Fruit fly (Drosophila melanogaster) whole organism, embryonic: ENCODE data around the gene CG17786.

Experiments
- Abd-B ChIP-seq: fragments of 200-800 bp; sonication (Bioruptor generic); optimal IDR thresholded peaks from 2 replicates; lab custom pipeline; 2018; ENCODE audit warnings: missing biosample characterization, mild to moderate bottlenecking, missing genetic modification characterization, moderate library complexity
- Atf6 ChIP-seq: fragments of 200-800 bp; sonication (Bioruptor generic); IDR thresholded peaks from 2 replicates; pipeline ENCODE4 v1.3.6; 2022; ENCODE audit warnings: missing biosample characterization, missing genetic modification characterization
- BEAF-32 ChIP-seq: fragments of 200-800 bp; sonication (Bioruptor generic); optimal IDR thresholded peaks from 3 replicates; lab custom pipeline; 2017; ENCODE audit warnings: missing biosample characterization, missing genetic modification characterization, mild to moderate bottlenecking, moderate library complexity, missing genetic modification reagents
- CG10267 ChIP-seq: fragments of 200-800 bp; sonication (Bioruptor generic); optimal IDR thresholded peaks from 2 replicates; lab custom pipeline; 2018; ENCODE audit warnings: missing biosample characterization, mild to moderate bottlenecking, missing genetic modification characterization, moderate library complexity
- CG10565 ChIP-seq: fragments of 200-800 bp; sonication (Bioruptor generic); optimal IDR thresholded peaks from 3 replicates; lab custom pipeline; 2016; ENCODE audit warnings: missing biosample characterization, mild to moderate bottlenecking, missing genetic modification characterization
- CG12104 ChIP-seq: fragments of 200-800 bp; sonication (Bioruptor generic); optimal IDR thresholded peaks from 3 replicates; lab custom pipeline; 2016; ENCODE audit warnings: missing biosample characterization, missing genetic modification characterization
- CG12391 ChIP-seq: fragments of 200-800 bp; sonication (Bioruptor generic); optimal IDR thresholded peaks from 3 replicates; lab custom pipeline; 2018; ENCODE audit warnings: missing biosample characterization, mild to moderate bottlenecking, missing genetic modification characterization, moderate library complexity
- CG12769 ChIP-seq: fragments of 200-800 bp; sonication (Bioruptor generic); optimal IDR thresholded peaks from 2 replicates; lab custom pipeline; 2019; ENCODE audit warnings: missing biosample characterization, mild to moderate bottlenecking, missing genetic modification characterization, moderate library complexity
- CG14050 ChIP-seq: fragments of 200-800 bp; sonication (Bioruptor generic); IDR thresholded peaks from 3 replicates; pipeline ENCODE4 v1.3.6; 2022; ENCODE audit warnings: missing biosample characterization, missing genetic modification characterization
- CG14965 ChIP-seq: fragments of 200-800 bp; sonication (Bioruptor generic); optimal IDR thresholded peaks from 2 replicates; lab custom pipeline; 2016; ENCODE audit warnings: missing biosample characterization, missing genetic modification characterization, borderline replicate concordance
- CG15011 ChIP-seq: fragments of 200-800 bp; sonication (Bioruptor generic); optimal IDR thresholded peaks from 3 replicates; lab custom pipeline; 2018; ENCODE audit warnings: missing biosample characterization, mild to moderate bottlenecking, missing genetic modification characterization
- CG15073 ChIP-seq: fragments of 200-800 bp; sonication (Bioruptor generic); optimal IDR thresholded peaks from 2 replicates; lab custom pipeline; 2016; ENCODE audit warnings: missing biosample characterization, missing genetic modification characterization
- CG15269 ChIP-seq: fragments of 200-800 bp; sonication (Bioruptor generic); optimal IDR thresholded peaks from 2 replicates; lab custom pipeline; 2018; ENCODE audit warnings: missing biosample characterization, mild to moderate bottlenecking, missing genetic modification characterization, moderate library complexity
- CG17328 ChIP-seq: fragments of 200-800 bp; sonication (Bioruptor generic); IDR thresholded peaks from 2 replicates; pipeline ENCODE4 v1.3.6; 2022; ENCODE audit warnings: missing biosample characterization, missing genetic modification characterization
- CG17361 ChIP-seq: fragments of 200-800 bp; sonication (Bioruptor generic); IDR thresholded peaks from 3 replicates; pipeline ENCODE4 v1.3.6; 2022; ENCODE audit warnings: missing biosample characterization, missing genetic modification characterization
- CG18011 ChIP-seq: fragments of 200-800 bp; sonication (Bioruptor generic); optimal IDR thresholded peaks from 2 replicates; lab custom pipeline; 2017; ENCODE audit warnings: missing biosample characterization, missing genetic modification characterization, mild to moderate bottlenecking, moderate library complexity, missing genotype
- CG30403 ChIP-seq: fragments of 200-800 bp; sonication (Bioruptor generic); optimal IDR thresholded peaks from 3 replicates; lab custom pipeline; 2016; ENCODE audit warnings: missing biosample characterization, missing genetic modification characterization
- CG34376 ChIP-seq: fragments of 200-800 bp; sonication (Bioruptor generic); optimal IDR thresholded peaks from 2 replicates; lab custom pipeline; 2018; ENCODE audit warnings: missing biosample characterization, mild to moderate bottlenecking, missing genetic modification characterization
- CG4854 ChIP-seq: fragments of 200-800 bp; sonication (Bioruptor generic); optimal IDR thresholded peaks from 2 replicates; lab custom pipeline; 2016; ENCODE audit warnings: missing biosample characterization, missing genetic modification characterization, inconsistent platforms
- CG5180 ChIP-seq: fragments of 200-800 bp; sonication (Bioruptor generic); optimal IDR thresholded peaks from 3 replicates; lab custom pipeline; 2017; ENCODE audit warnings: missing biosample characterization, missing genetic modification characterization, mild to moderate bottlenecking, moderate library complexity, missing genetic modification reagents
- CG6654 ChIP-seq: fragments of 200-800 bp; sonication (Bioruptor generic); optimal IDR thresholded peaks from 2 replicates; lab custom pipeline; 2017; ENCODE audit warnings: missing biosample characterization, mild to moderate bottlenecking, missing genetic modification characterization
- CG6813 ChIP-seq: fragments of 200-800 bp; sonication (Bioruptor generic); optimal IDR thresholded peaks from 2 replicates; lab custom pipeline; 2017; ENCODE audit warnings: missing biosample characterization, missing genetic modification characterization, mild to moderate bottlenecking, moderate library complexity, missing genetic modification reagents
- CG7357 ChIP-seq: fragments of 200-800 bp; sonication (Bioruptor generic); IDR thresholded peaks from 3 replicates; pipeline ENCODE4 v1.3.6; 2022; ENCODE audit warnings: missing biosample characterization, missing genetic modification characterization
- CG7372 ChIP-seq: fragments of 200-800 bp; sonication (Bioruptor generic); IDR thresholded peaks from 2 replicates; pipeline ENCODE4 v1.3.6; 2022; ENCODE audit warnings: missing biosample characterization, missing genetic modification characterization
- CG9215 ChIP-seq: fragments of 200-800 bp; sonication (Bioruptor generic); IDR thresholded peaks from 2 replicates; pipeline ENCODE4 v1.3.6; 2022; ENCODE audit warnings: missing biosample characterization, missing genetic modification characterization
- CTCF ChIP-seq: fragments of 200-800 bp; sonication (Bioruptor generic); optimal IDR thresholded peaks from 2 replicates; lab custom pipeline; 2017; ENCODE audit warnings: missing biosample characterization, mild to moderate bottlenecking, missing genetic modification characterization, moderate library complexity
- Chrac-16 ChIP-seq: fragments of 200-800 bp; sonication (Bioruptor generic); optimal IDR thresholded peaks from 3 replicates; lab custom pipeline; 2016; ENCODE audit warnings: missing biosample characterization, missing genetic modification characterization
- Dll ChIP-seq: fragments of 200-800 bp; sonication (Bioruptor generic); IDR thresholded peaks from 4 replicates; pipeline ENCODE4 v1.3.6; 2022; ENCODE audit warnings: missing biosample characterization, missing genetic modification characterization; ENCODE audit not compliant: partially characterized antibody
- ERR ChIP-seq: fragments of 200-800 bp; sonication (Bioruptor generic); optimal IDR thresholded peaks from 2 replicates; lab custom pipeline; 2016; ENCODE audit warnings: missing biosample characterization, missing genetic modification characterization
- HLH3B ChIP-seq: fragments of 200-800 bp; sonication (Bioruptor generic); IDR thresholded peaks from 2 replicates; pipeline ENCODE4 v1.3.6; 2022; ENCODE audit warnings: missing biosample characterization, missing genetic modification characterization
- HLHmδ ChIP-seq: fragments of 200-800 bp; sonication (Bioruptor generic); optimal IDR thresholded peaks from 2 replicates; lab custom pipeline; 2018; ENCODE audit warnings: missing biosample characterization, mild to moderate bottlenecking, missing genetic modification characterization, moderate library complexity
- Meics ChIP-seq: fragments of 200-800 bp; sonication (Bioruptor generic); optimal IDR thresholded peaks from 2 replicates; lab custom pipeline; 2017; ENCODE audit warnings: missing biosample characterization, mild to moderate bottlenecking, missing genetic modification characterization
- Myb ChIP-seq: fragments of 200-800 bp; sonication (Bioruptor generic); optimal IDR thresholded peaks from 2 replicates; lab custom pipeline; 2016; ENCODE audit warnings: missing biosample characterization, missing genetic modification characterization
- NFAT ChIP-seq: fragments of 200-800 bp; sonication (Bioruptor generic); IDR thresholded peaks from 2 replicates; pipeline ENCODE4 v1.3.6; 2022; ENCODE audit warnings: missing biosample characterization, missing genetic modification characterization
- Nf-YA ChIP-seq: fragments of 200-800 bp; sonication (Bioruptor generic); IDR thresholded peaks from 2 replicates; pipeline ENCODE4 v1.3.6; 2022; ENCODE audit warnings: missing biosample characterization, missing genetic modification characterization
- Nf-YC ChIP-seq: fragments of 200-800 bp; optimal IDR thresholded peaks from 3 replicates; lab custom pipeline; 2019; ENCODE audit warnings: missing biosample characterization, mild to moderate bottlenecking, missing genetic modification characterization, moderate library complexity
- Oaz ChIP-seq: fragments of 200-800 bp; sonication (Bioruptor generic); IDR thresholded peaks from 2 replicates; pipeline ENCODE4 v1.3.6; 2022; ENCODE audit warnings: missing biosample characterization, missing genetic modification characterization
- Rfx ChIP-seq: fragments of 200-800 bp; sonication (Bioruptor generic); IDR thresholded peaks from 2 replicates; pipeline ENCODE4 v1.3.6; 2022; ENCODE audit warnings: missing biosample characterization, missing genetic modification characterization
- Rx ChIP-seq: fragments of 200-800 bp; sonication (Bioruptor generic); IDR thresholded peaks from 2 replicates; pipeline ENCODE4 v1.3.6; 2022; ENCODE audit warnings: missing biosample characterization, missing genetic modification characterization
- Side ChIP-seq: fragments of 200-800 bp; sonication (Bioruptor generic); optimal IDR thresholded peaks from 2 replicates; lab custom pipeline; 2016; ENCODE audit warnings: missing biosample characterization, missing genetic modification characterization
- ems ChIP-seq: fragments of 200-800 bp; sonication (Bioruptor generic); optimal IDR thresholded peaks from 3 replicates; lab custom pipeline; 2016; ENCODE audit warnings: missing biosample characterization, missing genetic modification characterization
- fd96Cb ChIP-seq: fragments of 200-800 bp; sonication (Bioruptor generic); optimal IDR thresholded peaks from 2 replicates; lab custom pipeline; 2018; ENCODE audit warnings: missing biosample characterization, mild to moderate bottlenecking, missing genetic modification characterization, moderate library complexity
- mam ChIP-seq: fragments of 200-800 bp; sonication (Bioruptor generic); optimal IDR thresholded peaks from 3 replicates; lab custom pipeline; 2016; ENCODE audit warnings: missing biosample characterization, missing genetic modification characterization
- nom ChIP-seq: fragments of 200-800 bp; sonication (Bioruptor generic); optimal IDR thresholded peaks from 2 replicates; lab custom pipeline; 2017; ENCODE audit warnings: missing biosample characterization, missing genetic modification characterization, mild to moderate bottlenecking, moderate library complexity, missing genetic modification reagents
- pita ChIP-seq: fragments of 200-800 bp; sonication (Bioruptor generic); optimal IDR thresholded peaks from 2 replicates; lab custom pipeline; 2017; ENCODE audit warnings: missing biosample characterization, mild to moderate bottlenecking, missing genetic modification characterization
- so ChIP-seq: fragments of 200-800 bp; sonication (Bioruptor generic); IDR thresholded peaks from 3 replicates; pipeline ENCODE4 v1.3.6; 2022; ENCODE audit warnings: missing biosample characterization, missing genetic modification characterization
- sob ChIP-seq: fragments of 200-800 bp; sonication (Bioruptor generic); IDR thresholded peaks from 2 replicates; pipeline ENCODE4 v1.3.6; 2022; ENCODE audit warnings: missing biosample characterization, missing genetic modification characterization
- tll ChIP-seq, 2 experiments: fragments of 200-800 bp in 1 of 2; fragments of >200 bp in 1 of 2; sonication (Bioruptor generic) in 1 of 2; optimal IDR thresholded peaks; 2 replicates each; lab custom pipeline; 2017 to 2019; ENCODE audit warnings: missing biosample characterization in 2 of 2, missing genetic modification characterization in 2 of 2, mild to moderate bottlenecking in 1 of 2, moderate library complexity in 1 of 2
- unc-4 ChIP-seq: fragments of 200-800 bp; sonication (Bioruptor generic); IDR thresholded peaks from 2 replicates; pipeline ENCODE4 v1.3.6; 2022; ENCODE audit warnings: missing biosample characterization, missing genetic modification characterization; ENCODE audit not compliant: partially characterized antibody
- zfh2 ChIP-seq: fragments of 200-800 bp; sonication (Bioruptor generic); optimal IDR thresholded peaks from 2 replicates; lab custom pipeline; 2016; ENCODE audit warnings: missing biosample characterization, missing genetic modification characterization

CG17786 gene

dm6 chr3R:24193373-24193879 lies 25.1 kb downstream of the CG17786 start, which contains the start of the genes SMC6 and CG6204 (continued):
- TF ChIP-seq CG6813 (peak; percentile 81), CG10267 (peak; percentile 86), NFAT (GFP tag; lab: Robert Waterston, UW) (peak; percentile 91), CG18011 (peak; percentile 77), BEAF-32 (peak; percentile 71), Rfx (GFP tag; lab: Robert Waterston, UW) (peak; percentile 97), Dll (GFP tag; lab: Robert Waterston, UW) (peak; percentile 50; the same call in 2 of the 4 replicates), CG17328 (GFP tag; lab: Robert Waterston, UW) (peak; percentile 92), HLHmδ (GFP tag; lab: Kevin White, UChicago) (no peak), CG5180 (GFP tag; lab: Kevin White, UChicago) (no peak), CG10565 (GFP tag; lab: Kevin White, UChicago) (peak; percentile 52), CG4854 (peak; percentile 82), HLH3B (GFP tag; lab: Robert Waterston, UW) (peak; percentile 92), Nf-YA (GFP tag; lab: Robert Waterston, UW) (peak; percentile 75), CG14050 (GFP tag; lab: Robert Waterston, UW) (peak; percentile 90), Side (peak; percentile 76), zfh2 (GFP tag; lab: Kevin White, UChicago) (peak; percentile 83), fd96Cb (tag; lab: Kevin White, UChicago) (peak; percentile 95), so (GFP tag; lab: Robert Waterston, UW) (peak; percentile 90), CTCF (peak; percentile 45), CG6654 (GFP tag; lab: Kevin White, UChicago) (peak; percentile 66), CG15269 (tag; lab: Kevin White, UChicago) (peak; percentile 96), CG12391 (tag; lab: Kevin White, UChicago) (peak; percentile 95), CG30403 (GFP tag; lab: Kevin White, UChicago) (peak; percentile 95), unc-4 (GFP tag; lab: Robert Waterston, UW) (peak; percentile 52), ERR (GFP tag; lab: Kevin White, UChicago) (peak; percentile 64), Meics (GFP tag; lab: Kevin White, UChicago) (peak; percentile 94), Oaz (GFP tag; lab: Robert Waterston, UW) (peak; percentile 87), Rx (GFP tag; lab: Robert Waterston, UW) (peak; percentile 89), CG12104 (GFP tag; lab: Kevin White, UChicago) (peak; percentile 83), CG7357 (GFP tag; lab: Robert Waterston, UW) (peak; percentile 90), Chrac-16 (GFP tag; lab: Kevin White, UChicago) (peak; percentile 94), mam (GFP tag; lab: Kevin White, UChicago) (peak; percentile 94), nom (GFP tag; lab: Kevin White, UChicago) (peak; percentile 88), CG17361 (peak; percentile 97), tll (GFP tag; optimal IDR thresholded peaks at IDR 0.05; lab: Kevin White, UChicago) (peak; percentile 32 to 43), ems (GFP tag; lab: Kevin White, UChicago) (peak; percentile 71), Nf-YC (peak; percentile 86), Abd-B (GFP tag; lab: Kevin White, UChicago) (peak; percentile 97), Myb (GFP tag; lab: Kevin White, UChicago) (peak; percentile 62), Atf6 (peak; percentile 94), pita (GFP tag; lab: Kevin White, UChicago) (no peak), CG14965 (GFP tag; lab: Kevin White, UChicago) (no peak), CG9215 (GFP tag; lab: Robert Waterston, UW) (peak; percentile 95), CG15073 (GFP tag; lab: Kevin White, UChicago) (peak; percentile 62), sob (GFP tag; lab: Robert Waterston, UW) (peak; percentile 95), CG15011 (GFP tag; lab: Kevin White, UChicago) (peak; percentile 88), CG34376 (GFP tag; lab: Kevin White, UChicago) (peak; percentile 84), CG7372 (GFP tag; lab: Robert Waterston, UW) (peak; percentile 92), CG12769 (tag; lab: Kevin White, UChicago) (peak; percentile 96)
